Fruit fly (Drosophila melanogaster) Kc167 (cell line): ENCODE data around the gene Trm1.

ENCODE experiments used
- Sin3A ChIP-seq: fragments of >200 bp; optimal IDR thresholded peaks from 2 replicates; lab custom pipeline; 2018; ENCODE audit warnings: missing external identifiers
- h ChIP-seq: fragments of >200 bp; optimal IDR thresholded peaks from 3 replicates; lab custom pipeline; 2018; ENCODE audit warnings: missing external identifiers
- ttk ChIP-seq: sonication (Bioruptor generic); optimal IDR thresholded peaks from 2 replicates; lab custom pipeline; 2017; ENCODE audit warnings: missing external identifiers

- TF ChIP-seq h (lab: Kevin White, UChicago) (no peak), Sin3A (no peak), ttk (lab: Kevin White, UChicago) (no peak)
Observed at dm6 chr2L:12463037-12463436, 35.2 kb downstream of the Trm1 start.
